Fruit fly (Drosophila melanogaster): Measurements from ENCODE around the gene CG1113.
A peak's percentile ranks its signal among the peaks of the same experiment; 100 is the strongest.

The CG1113 gene

dm6 chr3R:5298599-5299307, 45.8 kb downstream of the CG1113 start (continued):
- TF ChIP-seq hbn (GFP tag; IDR thresholded peaks at IDR 0.05; ENCODE audit: partially characterized antibody) (no peak), Max (GFP tag; optimal IDR thresholded peaks at IDR 0.05) (peak; percentile 9), lbe (GFP tag; optimal IDR thresholded peaks at IDR 0.05) (peak; percentile 3), CG2116 (GFP tag; optimal IDR thresholded peaks at IDR 0.05) (peak; percentile 38), Aef1 (GFP tag; IDR thresholded peaks at IDR 0.05) (peak; percentile 62), tin (GFP tag; optimal IDR thresholded peaks at IDR 0.05) (peak; percentile 61), mld (GFP tag; IDR thresholded peaks at IDR 0.05; ENCODE audit: partially characterized antibody) (no peak), CG10267 (tag; optimal IDR thresholded peaks at IDR 0.05) (peak; percentile 37), bcd (GFP tag; optimal IDR thresholded peaks at IDR 0.05) (peak; percentile 61), CG5953 (GFP tag; IDR thresholded peaks at IDR 0.05) (no peak), CG8924 (tag; optimal IDR thresholded peaks at IDR 0.05) (no peak), Atf3 (GFP tag; optimal IDR thresholded peaks at IDR 0.05) (no peak), dmrt11E (tag; optimal IDR thresholded peaks at IDR 0.05) (peak; percentile 41), CG13775 (GFP tag; optimal IDR thresholded peaks at IDR 0.05) (peak; percentile 7), luna (GFP tag; optimal IDR thresholded peaks at IDR 0.05) (peak; percentile 33), eyg (GFP tag; optimal IDR thresholded peaks at IDR 0.05) (peak; percentile 6), amos (GFP tag; IDR thresholded peaks at IDR 0.05; ENCODE audit: partially characterized antibody) (peak; percentile 80), CG8388 (GFP tag; optimal IDR thresholded peaks at IDR 0.05) (peak; percentile 2), B-H2 (GFP tag; optimal IDR thresholded peaks at IDR 0.05) (peak; percentile 52), CG14860 (GFP tag; IDR thresholded peaks at IDR 0.05; ENCODE audit: partially characterized antibody) (0 out of 3 replicates have a peak, but pooled peaks have one; percentile 28), CG11695 (GFP tag; IDR thresholded peaks at IDR 0.05) (0 out of 3 replicates have a peak, but pooled peaks have one; percentile 37), so (GFP tag; IDR thresholded peaks at IDR 0.05) (no peak), crol (GFP tag; IDR thresholded peaks at IDR 0.05) (0 out of 2 replicates have a peak, but pooled peaks have one; percentile 20), onecut (GFP tag; IDR thresholded peaks at IDR 0.05) (peak; percentile 61; the same call in 1 of the 2 replicates), eve (GFP tag; optimal IDR thresholded peaks at IDR 0.05) (peak in 1 of 2 experiments; percentile 76), CG6765 (GFP tag; optimal IDR thresholded peaks at IDR 0.05) (peak; percentile 5), zfh1 (GFP tag; IDR thresholded peaks at IDR 0.05) (peak; percentile 39; the same call in 2 of the 3 replicates), gce (GFP tag; IDR thresholded peaks at IDR 0.05) (0 out of 3 replicates have a peak, but pooled peaks have one; percentile 6), CG9609 (GFP tag; optimal IDR thresholded peaks at IDR 0.05) (peak; percentile 29), Hr78 (GFP tag; optimal IDR thresholded peaks at IDR 0.05) (no peak), Stat92E (GFP tag; optimal IDR thresholded peaks at IDR 0.05) (peak in 1 of 3 experiments; percentile 26), CG17829 (tag; optimal IDR thresholded peaks at IDR 0.05) (peak; percentile 60), CG3847 (GFP tag; IDR thresholded peaks at IDR 0.05) (peak; percentile 59), CG30020 (tag; optimal IDR thresholded peaks at IDR 0.05) (no peak), CG15514 (GFP tag; optimal IDR thresholded peaks at IDR 0.05) (peak; percentile 55), pb (GFP tag; optimal IDR thresholded peaks at IDR 0.05) (peak; percentile 18), Dip2 (GFP tag; IDR thresholded peaks at IDR 0.05) (no peak), CG4404 (GFP tag; IDR thresholded peaks at IDR 0.05) (peak; percentile 51), CG10462 (GFP tag; optimal IDR thresholded peaks at IDR 0.05) (no peak), CG9932 (GFP tag; IDR thresholded peaks at IDR 0.05) (peak; percentile 81), CG17912 (GFP tag; optimal IDR thresholded peaks at IDR 0.05) (peak; percentile 45), ken (GFP tag; IDR thresholded peaks at IDR 0.05) (peak; percentile 13; the same call in 1 of the 3 replicates), jing (GFP tag; optimal IDR thresholded peaks at IDR 0.05) (no peak), CG12071 (GFP tag; optimal IDR thresholded peaks at IDR 0.05) (no peak), CG2120 (GFP tag; optimal IDR thresholded peaks at IDR 0.05) (peak; percentile 68), CG18619 (GFP tag; optimal IDR thresholded peaks at IDR 0.05) (peak; percentile 54), CG3163 (GFP tag; optimal IDR thresholded peaks at IDR 0.05) (peak; percentile 30), knrl (GFP tag; IDR thresholded peaks at IDR 0.05; ENCODE audit: partially characterized antibody) (peak; percentile 73)

All from whole organism, embryonic.